Worm (Caenorhabditis elegans): ENCODE measurements around the gene F13H8.2.

F13H8.2 gene

ce11 chrII:6303209-6303740 lies 33.1 kb downstream of the F13H8.2 start, which contains the start of gene C29F5.1:
Gene C29F5.1, plus strand, starts transcription at chrII:6303525.
- no peak for TF ChIP-seq ceh-14 (tag; optimal IDR thresholded peaks at IDR 0.05)
- TF ChIP-seq ceh-31 (tag; optimal IDR thresholded peaks at IDR 0.05), result no peak
- TF ChIP-seq ceh-9 (tag; optimal IDR thresholded peaks at IDR 0.05), result no peak
- no peak for TF ChIP-seq T23F11.4 (GFP tag; optimal IDR thresholded peaks at IDR 0.05)
- no peak for TF ChIP-seq tbx-7 (tag; optimal IDR thresholded peaks at IDR 0.05)
- peak; percentile 29 for TF ChIP-seq rnt-1 (tag; optimal IDR thresholded peaks at IDR 0.05)
- no peak for TF ChIP-seq ceh-34 (tag; optimal IDR thresholded peaks at IDR 0.05)
- no peak for TF ChIP-seq K09A11.1 (tag; optimal IDR thresholded peaks at IDR 0.05; ENCODE audit: insufficient read depth)
- peak; percentile 9 for TF ChIP-seq unc-55 (GFP tag; optimal IDR thresholded peaks at IDR 0.05)
- no peak for TF ChIP-seq ztf-16 (tag; optimal IDR thresholded peaks at IDR 0.05)
- TF ChIP-seq nhr-232 (tag; optimal IDR thresholded peaks at IDR 0.05), result no peak
- TF ChIP-seq ama-1 (optimal IDR thresholded peaks at IDR 0.05), result no peak
- peak; percentile 69 for TF ChIP-seq ceh-18 (tag; optimal IDR thresholded peaks at IDR 0.05)

- no peak for TF ChIP-seq hlh-6 (tag; optimal IDR thresholded peaks at IDR 0.05)
- no peak for TF ChIP-seq sox-4 (tag; optimal IDR thresholded peaks at IDR 0.05)
- TF ChIP-seq fkh-10 (GFP tag; optimal IDR thresholded peaks at IDR 0.05), result no peak
- no peak for TF ChIP-seq ceh-31 (tag; optimal IDR thresholded peaks at IDR 0.05)
- no peak for TF ChIP-seq nhr-232 (tag; optimal IDR thresholded peaks at IDR 0.05)
- TF ChIP-seq hlh-13 (GFP tag; optimal IDR thresholded peaks at IDR 0.05), result no peak
- TF ChIP-seq ceh-34 (tag; optimal IDR thresholded peaks at IDR 0.05), result no peak
- no peak for TF ChIP-seq pha-4 (tag; optimal IDR thresholded peaks at IDR 0.05)
- no peak for TF ChIP-seq gmeb-2 (tag; optimal IDR thresholded peaks at IDR 0.05)
- TF ChIP-seq K09A11.1 (tag; optimal IDR thresholded peaks at IDR 0.05; ENCODE audit: insufficient read depth), result no peak
- no peak for TF ChIP-seq mec-3 (tag; optimal IDR thresholded peaks at IDR 0.05; ENCODE audit: borderline replicate concordance)
- no peak for TF ChIP-seq dve-1 (tag; optimal IDR thresholded peaks at IDR 0.05)
- TF ChIP-seq ceh-19 (GFP tag; optimal IDR thresholded peaks at IDR 0.05), result no peak
- no peak for TF ChIP-seq F13H6.1 (tag; optimal IDR thresholded peaks at IDR 0.05)
- TF ChIP-seq dmd-4 (tag; optimal IDR thresholded peaks at IDR 0.05; ENCODE audit: borderline replicate concordance), result no peak
- TF ChIP-seq ahr-1 (tag; optimal IDR thresholded peaks at IDR 0.05), result no peak
- TF ChIP-seq pha-2 (tag; optimal IDR thresholded peaks at IDR 0.05), result no peak
- TF ChIP-seq unc-3 (GFP tag; conservative IDR thresholded peaks at IDR 0.05), result no peak
- no peak for TF ChIP-seq unc-3 (tag; optimal IDR thresholded peaks at IDR 0.05)
- TF ChIP-seq Y22D7AL.16 (tag; optimal IDR thresholded peaks at IDR 0.05), result no peak
- TF ChIP-seq ttx-3 (tag; optimal IDR thresholded peaks at IDR 0.05), result no peak
Measured at ce11 chrII:6306125-6306524, 36.0 kb downstream of the F13H8.2 start, which contains the start of gene C29F5.8. Gene C29F5.8, plus strand, starts transcription at chrII:6306425.

- TF ChIP-seq pax-1 (tag; optimal IDR thresholded peaks at IDR 0.05) (no peak), sox-2 (GFP tag; IDR thresholded peaks at IDR 0.05) (no peak), madf-2 (tag; optimal IDR thresholded peaks at IDR 0.05) (no peak), fax-1 (tag; optimal IDR thresholded peaks at IDR 0.05) (no peak), ceh-18 (tag; optimal IDR thresholded peaks at IDR 0.05) (no peak), hlh-13 (GFP tag; optimal IDR thresholded peaks at IDR 0.05) (no peak), tbx-2 (tag; optimal IDR thresholded peaks at IDR 0.05) (no peak), ceh-14 (tag; optimal IDR thresholded peaks at IDR 0.05) (no peak), K09A11.1 (tag; optimal IDR thresholded peaks at IDR 0.05; ENCODE audit: insufficient read depth) (no peak), pha-4 (tag; optimal IDR thresholded peaks at IDR 0.05) (no peak)
Measured at ce11 chrII:6309198-6309597, 39.0 kb downstream of the F13H8.2 start, which contains the start of gene glb-10. Gene glb-10, minus strand, starts transcription at chrII:6309298.

ce11 chrII:6311459-6311858 lies 41.3 kb downstream of the F13H8.2 start:
- TF ChIP-seq pag-3 (tag; optimal IDR thresholded peaks at IDR 0.05; ENCODE audit: borderline replicate concordance), result no peak
- TF ChIP-seq ceh-22 (tag; optimal IDR thresholded peaks at IDR 0.05), result no peak
- TF ChIP-seq rnt-1 (tag; optimal IDR thresholded peaks at IDR 0.05), result no peak
- no peak for TF ChIP-seq hlh-8 (tag; optimal IDR thresholded peaks at IDR 0.05)
- TF ChIP-seq zip-5 (tag; optimal IDR thresholded peaks at IDR 0.05), result no peak
- TF ChIP-seq ttx-3 (tag; optimal IDR thresholded peaks at IDR 0.05), result no peak
- no peak for TF ChIP-seq hlh-6 (tag; optimal IDR thresholded peaks at IDR 0.05)
- TF ChIP-seq madf-2 (tag; optimal IDR thresholded peaks at IDR 0.05), result no peak
